Worm (Caenorhabditis elegans) whole organism, dauer: ENCODE data around the gene npr-11.

ENCODE experiments used
- unc-62 ChIP-seq: sonication (generic microtip); optimal IDR thresholded peaks from 2 replicates; lab custom pipeline; 2017; ENCODE audit warnings: missing biosample characterization, missing genetic modification reagents, missing genetic modification characterization

npr-11 gene

ce11 chrX:1255547-1255946 lies at the start of gene npr-11:
npr-11 (minus strand) TSS chrX:1255647.
- TF ChIP-seq unc-62 = no peak

DNA sequence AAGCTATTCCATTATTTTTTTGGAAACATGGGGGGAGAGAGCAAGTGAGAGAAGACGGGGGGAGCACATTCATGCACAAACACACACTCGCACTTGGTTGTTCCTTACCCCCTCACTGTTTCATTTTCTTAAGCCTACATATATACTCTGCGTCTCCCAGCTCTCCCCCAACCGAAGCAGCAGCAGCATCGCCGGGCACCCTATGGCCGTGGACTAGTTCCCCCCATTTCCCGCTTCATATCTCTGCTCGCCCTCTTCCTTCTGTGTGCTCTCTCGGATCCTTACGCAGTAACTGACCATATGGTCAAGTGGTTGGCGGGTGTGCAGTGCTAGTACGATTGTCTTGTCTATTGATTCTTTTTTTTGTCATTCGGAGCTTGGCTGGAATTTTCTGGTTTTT lies 46.8 kb upstream of the npr-11 start:
- no peak for TF ChIP-seq unc-62

ce11 chrX:1299849-1300248 lies 44.4 kb upstream of the npr-11 start, which contains the start of gene inso-1:
inso-1 (plus strand) TSS chrX:1300149.
- TF ChIP-seq unc-62 = no peak

- no peak for TF ChIP-seq unc-62
Observed at ce11 chrX:1295713-1296112, 40.3 kb upstream of the npr-11 start.

DNA sequence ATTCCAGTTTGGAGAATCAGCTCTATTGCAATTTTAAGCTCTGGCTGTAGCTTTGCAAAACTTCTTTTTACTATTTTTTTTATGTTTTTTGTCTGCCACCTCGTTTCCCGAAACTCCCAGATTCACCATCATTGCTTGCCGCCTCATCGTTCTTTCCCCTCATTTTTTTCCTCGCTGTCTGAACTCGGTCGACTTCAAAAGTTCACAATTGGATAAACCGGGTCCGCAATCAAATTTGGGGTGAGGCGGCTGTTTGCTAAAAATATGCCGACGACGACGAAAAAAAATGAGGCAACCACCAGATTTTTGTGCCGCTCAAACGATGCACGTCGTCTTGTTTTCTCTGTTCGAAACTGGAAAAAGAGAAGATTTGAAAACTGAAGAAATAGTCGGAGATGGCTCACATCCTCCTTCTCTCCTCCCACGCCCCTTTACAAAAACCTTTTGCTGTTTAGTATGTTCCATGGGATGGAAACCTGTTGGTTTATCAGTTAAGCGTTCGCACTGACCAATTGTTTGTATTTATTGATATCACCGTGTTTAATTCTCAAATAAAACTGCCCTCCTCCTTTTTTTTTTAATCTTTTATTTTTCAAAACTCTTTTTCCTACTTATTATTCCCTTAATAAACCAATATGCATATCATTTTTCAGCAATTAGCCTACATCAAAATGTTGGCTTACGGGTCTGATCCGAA lies 39.3 kb upstream of the npr-11 start, which contains the start of gene dop-4:
Gene dop-4 (plus strand): TSS at position 647 of the 697 bp plus-strand sequence.
- no peak for TF ChIP-seq unc-62

- no peak for TF ChIP-seq unc-62
Observed at ce11 chrX:1293471-1293870, 38.0 kb upstream of the npr-11 start.

DNA sequence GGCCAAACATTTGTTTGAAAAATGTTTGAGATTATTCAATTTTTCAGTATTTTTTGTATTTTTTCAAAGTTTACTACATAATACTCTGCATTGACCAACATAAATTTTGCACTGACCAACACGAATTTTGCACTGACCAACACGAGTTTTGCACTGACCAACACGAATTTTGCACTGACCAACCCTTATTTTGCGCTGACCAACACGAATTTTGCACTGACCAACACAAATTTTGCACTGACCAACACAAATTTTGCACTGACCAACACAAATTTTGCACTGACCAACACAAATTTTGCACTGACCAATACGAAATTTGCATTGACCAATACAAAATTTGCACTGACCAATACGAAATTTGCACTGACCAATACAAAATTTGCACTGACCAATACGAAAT lies 37.4 kb upstream of the npr-11 start:
- no peak for TF ChIP-seq unc-62

DNA sequence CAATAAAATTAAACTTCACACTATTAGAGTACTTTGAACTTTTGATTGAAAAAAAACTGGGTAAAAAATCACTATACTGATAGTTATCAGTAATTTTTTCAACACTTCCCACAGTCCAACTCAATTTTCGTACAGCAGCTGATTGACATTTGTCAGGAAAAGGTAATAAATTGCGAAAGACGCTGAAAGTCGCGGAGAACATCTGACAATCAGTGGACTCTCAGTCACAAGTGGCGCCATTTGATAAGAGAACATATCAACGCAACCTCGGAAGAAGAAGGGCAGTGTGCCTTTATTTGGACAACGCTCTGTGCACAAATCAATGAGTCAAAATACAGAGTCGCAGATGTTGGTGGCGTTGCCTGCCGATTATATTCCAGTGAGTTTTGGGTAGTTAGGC lies 17.1 kb upstream of the npr-11 start, which contains the start of gene C52B11.5:
Gene C52B11.5 (plus strand): TSS at position 250 of the 400 bp plus-strand sequence.
- TF ChIP-seq unc-62 = no peak

- no peak for TF ChIP-seq unc-62
Observed at ce11 chrX:1270598-1270997, 15.2 kb upstream of the npr-11 start, which contains the start of gene C25G6.1. C25G6.1 (plus strand) TSS chrX:1270898.

ce11 chrX:1265336-1265735 lies 9.9 kb upstream of the npr-11 start:
- no peak for TF ChIP-seq unc-62

DNA sequence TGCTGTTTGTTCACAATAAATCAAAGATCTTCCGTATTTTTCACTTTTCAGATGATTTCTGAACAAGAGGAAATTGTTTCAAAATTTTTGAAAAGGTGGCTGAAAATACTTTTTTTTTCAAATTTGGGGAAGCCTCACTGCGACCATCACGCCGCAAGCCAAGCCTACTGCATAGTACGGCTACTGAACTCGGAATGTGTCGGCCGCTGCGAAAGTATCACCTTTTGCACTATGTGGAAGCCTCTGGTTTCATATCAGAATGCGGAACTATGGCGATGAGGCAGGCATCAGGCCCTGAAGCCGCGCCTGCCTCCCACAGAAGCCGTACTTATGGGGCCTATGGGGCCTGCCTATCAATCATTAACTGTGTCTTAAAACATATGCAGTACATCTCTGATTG lies 2.2 kb upstream of the npr-11 start:
- no peak for TF ChIP-seq unc-62

- TF ChIP-seq unc-62 = no peak
Observed at ce11 chrX:1249738-1250137, 5.7 kb downstream of the npr-11 start, which contains the start of gene C25G6.4. C25G6.4 (minus strand) TSS chrX:1249838.

DNA sequence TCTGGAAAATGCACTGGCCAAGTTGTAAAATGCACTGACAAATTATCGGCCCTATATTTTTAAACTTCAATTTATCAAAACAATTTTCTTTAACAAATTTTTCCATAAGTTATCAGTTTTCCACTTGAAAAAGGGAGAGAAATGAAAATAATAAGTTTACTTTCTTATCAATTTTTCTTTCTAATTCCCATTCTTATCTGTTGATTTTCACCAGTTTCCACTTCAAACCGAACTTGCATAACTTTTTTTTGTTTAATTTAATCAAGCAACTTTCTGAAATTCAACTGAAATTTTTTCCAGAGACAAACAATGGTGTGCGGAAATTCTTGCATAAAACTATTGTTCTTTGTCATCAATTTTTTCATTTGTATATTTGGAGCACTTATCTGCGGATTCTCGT lies 9.7 kb downstream of the npr-11 start, which contains the start of gene tsp-9:
Gene tsp-9 (plus strand): TSS at position 301 of the 400 bp plus-strand sequence.
- TF ChIP-seq unc-62 = no peak

ce11 chrX:1244235-1244634 lies 11.2 kb downstream of the npr-11 start:
- no peak for TF ChIP-seq unc-62

ce11 chrX:1242763-1243162 lies 12.7 kb downstream of the npr-11 start:
- TF ChIP-seq unc-62 = no peak

- no peak for TF ChIP-seq unc-62
Observed at ce11 chrX:1238803-1239202, 16.6 kb downstream of the npr-11 start, which contains the start of gene C25G6.3. C25G6.3 (minus strand) TSS chrX:1238903.

- no peak for TF ChIP-seq unc-62
Observed at ce11 chrX:1232074-1232473, 23.4 kb downstream of the npr-11 start.

- TF ChIP-seq unc-62 = no peak
Observed at ce11 chrX:1230658-1231057, 24.8 kb downstream of the npr-11 start, which contains the start of gene C46H3.2. C46H3.2 (minus strand) TSS chrX:1230758.
